Worm (Caenorhabditis elegans) whole organism, young adult: ENCODE measurements around the gene T04C12.9.

Experiments
- B0019.2 ChIP-seq: fragments of 200-800 bp; sonication (Bioruptor generic); conservative IDR thresholded peaks from 2 replicates; pipeline ENCODE4 v1.3.6; 2022; ENCODE audit warnings: missing genetic modification reagents, missing genetic modification characterization, missing compliant biosample characterization
- C06A6.2 ChIP-seq: fragments of 200-800 bp; sonication (Bioruptor generic); conservative IDR thresholded peaks from 2 replicates; pipeline ENCODE4 v1.3.6; 2022; ENCODE audit warnings: missing genetic modification characterization, missing compliant biosample characterization
- C17E4.6 ChIP-seq: fragments of 200-800 bp; sonication (Bioruptor generic); IDR thresholded peaks from 2 replicates; pipeline ENCODE4 v1.3.6; 2022; ENCODE audit warnings: missing genetic modification reagents, missing genetic modification characterization, missing compliant biosample characterization
- D2030.7 ChIP-seq: fragments of 200-800 bp; sonication (Bioruptor generic); IDR thresholded peaks from 2 replicates; pipeline ENCODE4 v1.3.6; 2022; ENCODE audit warnings: missing genetic modification reagents, missing genetic modification characterization, missing compliant biosample characterization
- F22D6.2 ChIP-seq: sonication (generic microtip); optimal IDR thresholded peaks from 2 replicates; lab custom pipeline; 2016; ENCODE audit warnings: mild to moderate bottlenecking, missing genetic modification characterization, missing compliant biosample characterization
- F37B4.10 ChIP-seq: fragments of 200-800 bp; sonication (Bioruptor generic); IDR thresholded peaks from 2 replicates; pipeline ENCODE4 v1.3.6; 2022; ENCODE audit warnings: missing genetic modification characterization, missing compliant biosample characterization
- F39B2.1 ChIP-seq: fragments of 200-800 bp; sonication (Bioruptor generic); IDR thresholded peaks from 2 replicates; pipeline ENCODE4 v1.3.6; 2022; ENCODE audit warnings: missing genetic modification reagents, missing genetic modification characterization, missing compliant biosample characterization
- F49E8.2 ChIP-seq: sonication (generic microtip); optimal IDR thresholded peaks from 3 replicates; lab custom pipeline; 2017; ENCODE audit warnings: missing genetic modification characterization, mild to moderate bottlenecking, missing compliant biosample characterization, antibody characterized with exemption, moderate library complexity; ENCODE audit not compliant: insufficient read depth
- F52B5.7 ChIP-seq: sonication (generic microtip); optimal IDR thresholded peaks from 2 replicates; lab custom pipeline; 2016; ENCODE audit warnings: mild to moderate bottlenecking, missing genetic modification characterization, missing compliant biosample characterization
- K11D2.4 ChIP-seq: fragments of 200-800 bp; sonication (Bioruptor generic); IDR thresholded peaks from 2 replicates; pipeline ENCODE4 v1.3.6; 2022; ENCODE audit warnings: missing genetic modification reagents, missing genetic modification characterization, missing compliant biosample characterization
- T07F8.4 ChIP-seq: sonication (generic microtip); optimal IDR thresholded peaks from 2 replicates; lab custom pipeline; 2016; ENCODE audit warnings: mild to moderate bottlenecking, missing genetic modification characterization, moderate library complexity, missing compliant biosample characterization
- T26A5.8 ChIP-seq: sonication (generic microtip); optimal IDR thresholded peaks from 2 replicates; lab custom pipeline; 2016; ENCODE audit warnings: missing genetic modification characterization, missing compliant biosample characterization
- ZK185.1 ChIP-seq: sonication (generic microtip); optimal IDR thresholded peaks from 2 replicates; lab custom pipeline; 2016; ENCODE audit warnings: mild to moderate bottlenecking, missing genetic modification characterization, missing compliant biosample characterization; ENCODE audit not compliant: poor library complexity, severe bottlenecking
- athp-1 ChIP-seq: sonication (generic microtip); optimal IDR thresholded peaks from 2 replicates; lab custom pipeline; 2017; ENCODE audit warnings: mild to moderate bottlenecking, missing genetic modification characterization, missing compliant biosample characterization
- attf-5 ChIP-seq: fragments of 200-800 bp; sonication (Bioruptor generic); optimal IDR thresholded peaks from 2 replicates; lab custom pipeline; 2018; ENCODE audit warnings: mild to moderate bottlenecking, missing genetic modification characterization, missing compliant biosample characterization
- ccch-3 ChIP-seq: fragments of 200-800 bp; sonication (Bioruptor generic); optimal IDR thresholded peaks from 2 replicates; lab custom pipeline; 2018; ENCODE audit warnings: mild to moderate bottlenecking, missing genetic modification characterization, missing compliant biosample characterization
- ceh-40 ChIP-seq: fragments of 200-800 bp; sonication (Bioruptor generic); IDR thresholded peaks from 2 replicates; pipeline ENCODE4 v1.3.6; 2022; ENCODE audit warnings: missing genetic modification characterization, missing compliant biosample characterization
- dox-1 ChIP-seq: fragments of 200-800 bp; sonication (Bioruptor generic); IDR thresholded peaks from 2 replicates; pipeline ENCODE4 v1.3.6; 2022; ENCODE audit warnings: missing genetic modification reagents, missing genetic modification characterization, missing compliant biosample characterization
- dpl-1 ChIP-seq: fragments of 150-350 bp; optimal IDR thresholded peaks from 2 replicates; lab custom pipeline; 2014; ENCODE audit warnings: missing biosample characterization, missing genetic modification reagents, missing genetic modification characterization
- egl-18 ChIP-seq: fragments of 200-800 bp; sonication (Bioruptor generic); IDR thresholded peaks from 2 replicates; pipeline ENCODE4 v1.3.6; 2022; ENCODE audit warnings: missing genetic modification reagents, missing genetic modification characterization, missing compliant biosample characterization
- fkh-3 ChIP-seq: sonication (generic microtip); optimal IDR thresholded peaks from 2 replicates; lab custom pipeline; 2016; ENCODE audit warnings: mild to moderate bottlenecking, missing genetic modification characterization, missing compliant biosample characterization
- him-1 ChIP-seq: sonication (generic microtip); optimal IDR thresholded peaks from 2 replicates; lab custom pipeline; 2016; ENCODE audit warnings: missing genotype, missing genetic modification reagents, missing genetic modification characterization, missing compliant biosample characterization
- hmg-1.2 ChIP-seq: fragments of 200-800 bp; sonication (Bioruptor generic); IDR thresholded peaks from 2 replicates; pipeline ENCODE4 v1.3.6; 2022; ENCODE audit warnings: missing genetic modification reagents, missing genetic modification characterization, missing compliant biosample characterization
- hrde-1 ChIP-seq: sonication (generic microtip); optimal IDR thresholded peaks from 2 replicates; lab custom pipeline; 2016; ENCODE audit warnings: missing genetic modification characterization, mild to moderate bottlenecking, missing compliant biosample characterization, moderate library complexity, missing genotype, missing genetic modification reagents, borderline replicate concordance
- let-526 ChIP-seq: fragments of 200-800 bp; sonication (Bioruptor generic); IDR thresholded peaks from 2 replicates; pipeline ENCODE4 v1.3.6; 2022; ENCODE audit warnings: missing genetic modification reagents, missing genetic modification characterization, missing compliant biosample characterization
- let-607 ChIP-seq, 2 experiments: fragments of 200-800 bp in 1 of 2; sonication (Bioruptor generic) in 1 of 2; sonication (generic microtip) in 1 of 2; optimal IDR thresholded peaks; 2 replicates each; lab custom pipeline; 2016 to 2018; ENCODE audit warnings: mild to moderate bottlenecking in 2 of 2, missing compliant biosample characterization in 2 of 2, missing genetic modification characterization in 2 of 2, moderate library complexity in 2 of 2, missing genotype in 1 of 2
- lin-35 ChIP-seq, 3 experiments: fragments of 150-350 bp in 2 of 3; sonication (generic microtip) in 1 of 3; optimal IDR thresholded peaks; 2 replicates each; lab custom pipeline; 2014 to 2018; ENCODE audit warnings: missing biosample characterization in 3 of 3, missing genetic modification characterization in 3 of 3, missing genetic modification reagents in 3 of 3
- lsl-1 ChIP-seq: fragments of 200-800 bp; sonication (Bioruptor generic); optimal IDR thresholded peaks from 2 replicates; lab custom pipeline; 2018; ENCODE audit warnings: mild to moderate bottlenecking, missing genetic modification characterization, moderate library complexity, missing compliant biosample characterization
- lsy-27 ChIP-seq: sonication (generic microtip); optimal IDR thresholded peaks from 2 replicates; lab custom pipeline; 2017; ENCODE audit warnings: missing genetic modification characterization, mild to moderate bottlenecking, missing compliant biosample characterization, antibody characterized with exemption, missing genotype, borderline replicate concordance; ENCODE audit not compliant: insufficient read depth
- madf-3 ChIP-seq: fragments of 200-800 bp; sonication (Bioruptor generic); IDR thresholded peaks from 2 replicates; pipeline ENCODE4 v1.3.6; 2022; ENCODE audit warnings: missing genetic modification reagents, missing genetic modification characterization, missing compliant biosample characterization
- madf-8 ChIP-seq: fragments of 200-800 bp; sonication (Bioruptor generic); conservative IDR thresholded peaks from 2 replicates; pipeline ENCODE4 v1.3.6; 2022; ENCODE audit warnings: missing genetic modification reagents, missing genetic modification characterization, missing compliant biosample characterization
- nfya-1 ChIP-seq: sonication (generic microtip); optimal IDR thresholded peaks from 2 replicates; lab custom pipeline; 2017; ENCODE audit warnings: antibody characterized with exemption, missing compliant biosample characterization, missing genetic modification characterization, borderline replicate concordance; ENCODE audit not compliant: insufficient read depth
- nhr-80 ChIP-seq: sonication (generic microtip); optimal IDR thresholded peaks from 2 replicates; lab custom pipeline; 2016; ENCODE audit warnings: missing genetic modification characterization, missing compliant biosample characterization
- pbrm-1 ChIP-seq: fragments of 200-800 bp; sonication (Bioruptor generic); IDR thresholded peaks from 2 replicates; pipeline ENCODE4 v1.3.6; 2022; ENCODE audit warnings: missing genetic modification reagents, missing genetic modification characterization, missing compliant biosample characterization
- rec-8 ChIP-seq, 2 experiments: sonication (generic microtip); optimal IDR thresholded peaks; 2 replicates each; lab custom pipeline; 2016; ENCODE audit warnings: mild to moderate bottlenecking in 2 of 2, missing genetic modification characterization in 2 of 2, missing genetic modification reagents in 2 of 2, missing genotype in 2 of 2, missing biosample characterization in 1 of 2, missing compliant biosample characterization in 1 of 2, moderate library complexity in 1 of 2
- sea-2 ChIP-seq: fragments of 200-800 bp; sonication (Bioruptor generic); IDR thresholded peaks from 2 replicates; pipeline ENCODE4 v1.3.6; 2022; ENCODE audit warnings: missing genetic modification characterization, missing compliant biosample characterization
- ztf-18 ChIP-seq: sonication (generic microtip); optimal IDR thresholded peaks from 2 replicates; lab custom pipeline; 2016; ENCODE audit warnings: missing genotype, mild to moderate bottlenecking, missing genetic modification characterization, missing compliant biosample characterization
- ztf-6 ChIP-seq: fragments of 200-800 bp; sonication (Bioruptor generic); IDR thresholded peaks from 2 replicates; pipeline ENCODE4 v1.3.6; 2022; ENCODE audit warnings: missing genetic modification reagents, missing genetic modification characterization, missing compliant biosample characterization

T04C12.9 gene

DNA sequence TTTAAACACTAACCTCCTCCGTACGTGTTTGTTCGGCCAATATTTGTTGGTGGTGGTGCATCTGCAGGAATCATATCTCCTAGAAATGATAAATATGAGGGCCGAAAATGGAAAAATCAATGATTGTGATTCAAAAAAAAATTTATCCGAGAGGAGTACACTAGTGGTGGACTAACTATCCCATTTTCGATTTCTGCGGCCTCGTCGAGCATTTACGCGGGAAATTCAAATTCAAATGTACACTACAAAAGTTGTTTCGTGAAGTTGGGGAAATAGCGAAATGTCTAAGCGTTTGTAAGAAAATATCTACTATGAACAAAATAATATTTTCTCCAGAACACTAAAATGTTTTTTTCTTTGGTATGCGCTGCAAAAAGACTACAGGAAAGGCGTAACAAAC is 33.7 kb downstream of the T04C12.9 start (continued):
- peak; percentile 5 for TF ChIP-seq attf-5
- peak; percentile 51; the same call in 1 of the 2 replicates for TF ChIP-seq dox-1 (GFP tag; lab: Robert Waterston, UW)
- TF ChIP-seq D2030.7, result peak; percentile 41; the same call in 1 of the 2 replicates
- no peak for TF ChIP-seq egl-18 (GFP tag; lab: Robert Waterston, UW)
- TF ChIP-seq rec-8 (tag; optimal IDR thresholded peaks at IDR 0.05; lab: Kevin White, UChicago), result peak; percentile 14 to 26
- no peak for TF ChIP-seq hrde-1 (tag; lab: Kevin White, UChicago)
- TF ChIP-seq F22D6.2, result no peak
- peak; percentile 48 for TF ChIP-seq lsl-1
- peak; percentile 41; the same call in 1 of the 2 replicates for TF ChIP-seq pbrm-1 (GFP tag; lab: Robert Waterston, UW)
- no peak for TF ChIP-seq T07F8.4
- 0 out of 2 replicates have a peak, but pooled peaks have one; percentile 14 for TF ChIP-seq C17E4.6 (GFP tag; lab: Robert Waterston, UW)
- TF ChIP-seq F49E8.2 (tag; lab: Kevin White, UChicago), result no peak
- peak; percentile 51 for TF ChIP-seq madf-8 (GFP tag; lab: Robert Waterston, UW)
- peak in 1 of 3 experiments; percentile 72 for TF ChIP-seq lin-35 (GFP tag; optimal IDR thresholded peaks at IDR 0.05; lab: Kevin White, UChicago)
- TF ChIP-seq lsy-27 (tag; lab: Kevin White, UChicago), result no peak
- TF ChIP-seq dpl-1 (GFP tag; lab: Kevin White, UChicago), result peak; percentile 54
- TF ChIP-seq him-1 (tag; lab: Kevin White, UChicago), result no peak
- 0 out of 2 replicates have a peak, but pooled peaks have one; percentile 34 for TF ChIP-seq let-526 (GFP tag; lab: Robert Waterston, UW)
- TF ChIP-seq ztf-6 (GFP tag; lab: Robert Waterston, UW), result no peak
- TF ChIP-seq fkh-3, result no peak
- TF ChIP-seq C06A6.2 (GFP tag; lab: Robert Waterston, UW), result no peak
- TF ChIP-seq F37B4.10 (GFP tag; lab: Robert Waterston, UW), result no peak
- no peak for TF ChIP-seq sea-2
- no peak for TF ChIP-seq nhr-80 (tag; lab: Kevin White, UChicago)
- TF ChIP-seq K11D2.4, result peak; percentile 72
- TF ChIP-seq ZK185.1 (tag; lab: Kevin White, UChicago), result peak; percentile 83
- 0 out of 2 replicates have a peak, but pooled peaks have one; percentile 23 for TF ChIP-seq B0019.2 (GFP tag; lab: Robert Waterston, UW)
- 0 out of 2 replicates have a peak, but pooled peaks have one; percentile 72 for TF ChIP-seq ceh-40 (GFP tag; lab: Robert Waterston, UW)

DNA sequence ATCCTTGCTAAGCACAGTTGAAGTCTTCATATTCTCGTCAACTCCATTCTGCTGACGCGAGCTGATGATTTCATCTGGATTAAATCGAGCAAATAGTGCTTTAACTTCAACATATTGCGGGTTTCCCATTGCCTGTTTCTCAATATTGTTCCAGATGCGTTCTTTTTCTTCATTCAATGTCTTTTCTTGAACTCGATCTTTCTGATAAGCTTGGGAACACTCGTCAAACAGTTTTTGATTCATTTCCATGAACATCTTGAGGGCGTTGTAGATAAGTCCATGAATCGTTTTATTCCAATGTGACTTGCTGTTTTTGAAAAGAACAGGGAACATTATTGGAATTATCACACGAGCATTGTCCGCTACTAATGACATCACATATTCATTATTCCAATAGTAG is 35.3 kb downstream of the T04C12.9 start:
- TF ChIP-seq F52B5.7 (tag; lab: Kevin White, UChicago), result no peak
- no peak for TF ChIP-seq athp-1 (tag; lab: Kevin White, UChicago)
- TF ChIP-seq ccch-3, result no peak
- no peak for TF ChIP-seq F39B2.1
- no peak for TF ChIP-seq ztf-18
- no peak for TF ChIP-seq let-607 (tag; optimal IDR thresholded peaks at IDR 0.05; lab: Kevin White, UChicago)
- TF ChIP-seq nfya-1 (tag; lab: Kevin White, UChicago), result no peak
- TF ChIP-seq madf-3, result no peak
- TF ChIP-seq T26A5.8 (tag; lab: Kevin White, UChicago), result no peak
- TF ChIP-seq hmg-1.2 (GFP tag; lab: Robert Waterston, UW), result no peak
